Worm (Caenorhabditis elegans) whole organism, young adult: ENCODE measurements around the gene T09F5.20.

ENCODE experiments used
- F39B2.1 ChIP-seq: fragments of 200-800 bp; sonication (Bioruptor generic); IDR thresholded peaks from 2 replicates; pipeline ENCODE4 v1.3.6; 2022; ENCODE audit warnings: missing genetic modification reagents, missing genetic modification characterization, missing compliant biosample characterization
- ZK185.1 ChIP-seq: sonication (generic microtip); optimal IDR thresholded peaks from 2 replicates; lab custom pipeline; 2016; ENCODE audit warnings: mild to moderate bottlenecking, missing genetic modification characterization, missing compliant biosample characterization; ENCODE audit not compliant: poor library complexity, severe bottlenecking
- dox-1 ChIP-seq: fragments of 200-800 bp; sonication (Bioruptor generic); IDR thresholded peaks from 2 replicates; pipeline ENCODE4 v1.3.6; 2022; ENCODE audit warnings: missing genetic modification reagents, missing genetic modification characterization, missing compliant biosample characterization
- egrh-3 ChIP-seq: fragments of 200-800 bp; sonication (Bioruptor generic); IDR thresholded peaks from 2 replicates; pipeline ENCODE4 v1.3.6; 2022; ENCODE audit warnings: missing genetic modification reagents, missing genetic modification characterization, missing compliant biosample characterization
- pbrm-1 ChIP-seq: fragments of 200-800 bp; sonication (Bioruptor generic); IDR thresholded peaks from 2 replicates; pipeline ENCODE4 v1.3.6; 2022; ENCODE audit warnings: missing genetic modification reagents, missing genetic modification characterization, missing compliant biosample characterization
- pha-4 ChIP-seq: fragments of 150-350 bp; sonication (generic microtip); optimal IDR thresholded peaks from 2 replicates; lab custom pipeline; 2014; ENCODE audit warnings: missing biosample characterization, missing genetic modification reagents, missing genetic modification characterization
- rpc-1 ChIP-seq, 2 experiments: fragments of 150-350 bp in 1 of 2; sonication (generic microtip) in 1 of 2; optimal IDR thresholded peaks; 2 replicates each; lab custom pipeline; 2014 to 2018; ENCODE audit warnings: missing biosample characterization in 1 of 2, missing genetic modification characterization in 1 of 2, missing genetic modification reagents in 1 of 2, missing genotype in 1 of 2
- sea-2 ChIP-seq: fragments of 200-800 bp; sonication (Bioruptor generic); IDR thresholded peaks from 2 replicates; pipeline ENCODE4 v1.3.6; 2022; ENCODE audit warnings: missing genetic modification characterization, missing compliant biosample characterization
- ztf-28 ChIP-seq: fragments of 200-800 bp; sonication (Bioruptor generic); IDR thresholded peaks from 2 replicates; pipeline ENCODE4 v1.3.6; 2022; ENCODE audit warnings: missing genetic modification reagents, missing genetic modification characterization, missing compliant biosample characterization

DNA sequence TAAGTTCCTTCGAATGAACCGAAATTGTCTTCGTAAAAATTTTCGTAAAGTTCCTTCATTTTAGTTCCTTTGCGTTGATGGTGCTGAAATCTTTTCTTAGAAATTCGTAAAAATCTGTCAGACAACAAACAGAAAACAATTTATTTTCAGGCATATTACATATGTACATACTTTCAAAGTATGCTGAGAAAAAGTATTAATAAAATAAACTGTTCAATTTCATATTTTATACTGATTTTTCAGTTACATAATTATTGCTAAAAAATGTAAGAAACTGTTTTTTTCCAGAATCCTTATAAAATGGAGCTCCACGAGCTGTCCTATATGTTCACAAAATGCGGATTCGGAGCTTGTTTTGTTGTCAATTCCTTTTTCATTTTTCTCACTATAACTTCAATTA, 11.0 kb upstream of the T09F5.20 start, which contains the start of gene str-45:
- TF ChIP-seq sea-2 (GFP tag; lab: Robert Waterston, UW) (no peak), ztf-28 (GFP tag; lab: Robert Waterston, UW) (no peak), pha-4 (tag; lab: Kevin White, UChicago) (no peak), F39B2.1 (GFP tag; lab: Robert Waterston, UW) (no peak), pbrm-1 (GFP tag; lab: Robert Waterston, UW) (no peak), dox-1 (GFP tag; lab: Robert Waterston, UW) (no peak), ZK185.1 (tag; lab: Kevin White, UChicago) (no peak), egrh-3 (GFP tag; lab: Robert Waterston, UW) (no peak), rpc-1 (optimal IDR thresholded peaks at IDR 0.05; lab: Kevin White, UChicago) (no peak), rpc-1 (tag; optimal IDR thresholded peaks at IDR 0.05; lab: Kevin White, UChicago) (no peak)
